Fruit fly (Drosophila melanogaster) Kc167 (cell line): Measurements from ENCODE around the gene EndoA.

Source experiments
- Myc ChIP-seq: fragments of >200 bp; optimal IDR thresholded peaks from 2 replicates; lab custom pipeline; 2017; ENCODE audit warnings: missing external identifiers
- Sin3A ChIP-seq: fragments of >200 bp; optimal IDR thresholded peaks from 2 replicates; lab custom pipeline; 2018; ENCODE audit warnings: missing external identifiers
- h ChIP-seq: fragments of >200 bp; optimal IDR thresholded peaks from 3 replicates; lab custom pipeline; 2018; ENCODE audit warnings: missing external identifiers
- insv ChIP-seq: fragments of >200 bp; optimal IDR thresholded peaks from 3 replicates; lab custom pipeline; 2018; ENCODE audit warnings: missing external identifiers
- psq ChIP-seq: fragments of >200 bp; optimal IDR thresholded peaks from 2 replicates; lab custom pipeline; 2017; ENCODE audit warnings: missing external identifiers
- ttk ChIP-seq: sonication (Bioruptor generic); optimal IDR thresholded peaks from 2 replicates; lab custom pipeline; 2017; ENCODE audit warnings: missing external identifiers

The EndoA gene

dm6 chr3R:18913856-18914593 lies 7.6 kb downstream of the EndoA start:
- TF ChIP-seq insv (no peak), Sin3A (lab: Kevin White, UChicago) (no peak), psq (lab: Kevin White, UChicago) (no peak), h (lab: Kevin White, UChicago) (no peak), ttk (lab: Kevin White, UChicago) (no peak), Myc (lab: Kevin White, UChicago) (no peak)

dm6 chr3R:18914594-18915275 lies 8.3 kb downstream of the EndoA start, which contains the start of gene Xrp1:
Gene Xrp1, plus strand, starts transcription at chr3R:18914968.
- TF ChIP-seq ttk (lab: Kevin White, UChicago) (no peak), Sin3A (lab: Kevin White, UChicago) (no peak), insv (no peak), h (lab: Kevin White, UChicago) (no peak), psq (lab: Kevin White, UChicago) (no peak), Myc (lab: Kevin White, UChicago) (no peak)

- TF ChIP-seq insv: no peak
- no peak for TF ChIP-seq Myc (lab: Kevin White, UChicago)
- TF ChIP-seq Sin3A (lab: Kevin White, UChicago): no peak
- TF ChIP-seq h (lab: Kevin White, UChicago): no peak
- TF ChIP-seq ttk (lab: Kevin White, UChicago): no peak
- TF ChIP-seq psq (lab: Kevin White, UChicago): no peak
Measured at dm6 chr3R:18915644-18916194, 9.3 kb downstream of the EndoA start.

dm6 chr3R:18916715-18917253 lies 10.4 kb downstream of the EndoA start:
- TF ChIP-seq Myc (lab: Kevin White, UChicago): no peak
- no peak for TF ChIP-seq insv
- no peak for TF ChIP-seq h (lab: Kevin White, UChicago)
- TF ChIP-seq psq (lab: Kevin White, UChicago): no peak
- no peak for TF ChIP-seq Sin3A (lab: Kevin White, UChicago)
- no peak for TF ChIP-seq ttk (lab: Kevin White, UChicago)

- TF ChIP-seq Myc (lab: Kevin White, UChicago) (no peak), Sin3A (lab: Kevin White, UChicago) (no peak), psq (lab: Kevin White, UChicago) (no peak), insv (no peak), h (lab: Kevin White, UChicago) (no peak), ttk (lab: Kevin White, UChicago) (no peak)
Measured at dm6 chr3R:18917976-18918871, 11.8 kb downstream of the EndoA start.

dm6 chr3R:18918872-18919339 lies 12.5 kb downstream of the EndoA start:
- no peak for TF ChIP-seq insv
- TF ChIP-seq psq (lab: Kevin White, UChicago): no peak
- TF ChIP-seq h (lab: Kevin White, UChicago): no peak
- no peak for TF ChIP-seq ttk (lab: Kevin White, UChicago)
- no peak for TF ChIP-seq Myc (lab: Kevin White, UChicago)
- TF ChIP-seq Sin3A (lab: Kevin White, UChicago): no peak

dm6 chr3R:18923208-18923761 lies 16.9 kb downstream of the EndoA start:
- TF ChIP-seq insv: no peak
- TF ChIP-seq h (lab: Kevin White, UChicago): no peak
- TF ChIP-seq psq (lab: Kevin White, UChicago): no peak
- no peak for TF ChIP-seq Sin3A (lab: Kevin White, UChicago)
- no peak for TF ChIP-seq ttk (lab: Kevin White, UChicago)
- no peak for TF ChIP-seq Myc (lab: Kevin White, UChicago)

- TF ChIP-seq h (lab: Kevin White, UChicago) (no peak), psq (lab: Kevin White, UChicago) (no peak), ttk (lab: Kevin White, UChicago) (no peak), Sin3A (lab: Kevin White, UChicago) (no peak), Myc (lab: Kevin White, UChicago) (no peak), insv (no peak)
Measured at dm6 chr3R:18923802-18924635, 17.6 kb downstream of the EndoA start.

- no peak for TF ChIP-seq Myc (lab: Kevin White, UChicago)
- TF ChIP-seq psq (lab: Kevin White, UChicago): no peak
- TF ChIP-seq Sin3A (lab: Kevin White, UChicago): no peak
- TF ChIP-seq ttk (lab: Kevin White, UChicago): no peak
- no peak for TF ChIP-seq insv
- TF ChIP-seq h (lab: Kevin White, UChicago): no peak
Measured at dm6 chr3R:18924636-18924977, 18.2 kb downstream of the EndoA start.
